Fruit fly (Drosophila melanogaster) whole organism, pupa: ENCODE measurements around the gene Obp73a.

Experiments used
- CG10348 ChIP-seq: fragments of 200-800 bp; sonication (Bioruptor generic); IDR thresholded peaks from 2 replicates; pipeline ENCODE4 v1.3.6; 2022; ENCODE audit warnings: missing biosample characterization, missing genetic modification characterization
- CG15710 ChIP-seq: fragments of 200-800 bp; sonication (Bioruptor generic); optimal IDR thresholded peaks from 2 replicates; lab custom pipeline; 2018; ENCODE audit warnings: missing biosample characterization, mild to moderate bottlenecking, missing genetic modification characterization, moderate library complexity
- CG32121 ChIP-seq: fragments of 200-800 bp; sonication (Bioruptor generic); IDR thresholded peaks from 2 replicates; pipeline ENCODE4 v1.3.6; 2022; ENCODE audit warnings: missing biosample characterization, missing genetic modification characterization
- gl ChIP-seq: fragments of 200-800 bp; sonication (Bioruptor generic); optimal IDR thresholded peaks from 2 replicates; lab custom pipeline; 2018; ENCODE audit warnings: missing biosample characterization, mild to moderate bottlenecking, missing genetic modification characterization

dm6 chr3L:16935284-16935683 is 8.9 kb upstream of the Obp73a start, which contains the start of gene CG11905:
- TF ChIP-seq gl (tag; lab: Kevin White, UChicago) (no peak), CG32121 (GFP tag; lab: Robert Waterston, UW) (no peak), CG15710 (no peak), CG10348 (GFP tag; lab: Robert Waterston, UW) (no peak)
